Worm (Caenorhabditis elegans) whole organism, L4/young adult: Measurements from ENCODE around the gene T25D10.1.

Source experiments
- W03F9.2 ChIP-seq: fragments of 150-350 bp; optimal IDR thresholded peaks from 2 replicates; lab custom pipeline; 2014; ENCODE audit warnings: missing biosample characterization, missing genetic modification characterization
- dao-5 ChIP-seq: sonication (generic microtip); optimal IDR thresholded peaks from 2 replicates; lab custom pipeline; 2016; ENCODE audit warnings: missing genotype, missing genetic modification characterization, moderate library complexity, missing compliant biosample characterization
- him-1 ChIP-seq: sonication (generic microtip); optimal IDR thresholded peaks from 2 replicates; lab custom pipeline; 2016; ENCODE audit warnings: missing genotype, missing genetic modification reagents, missing genetic modification characterization, missing compliant biosample characterization

The T25D10.1 gene

DNA sequence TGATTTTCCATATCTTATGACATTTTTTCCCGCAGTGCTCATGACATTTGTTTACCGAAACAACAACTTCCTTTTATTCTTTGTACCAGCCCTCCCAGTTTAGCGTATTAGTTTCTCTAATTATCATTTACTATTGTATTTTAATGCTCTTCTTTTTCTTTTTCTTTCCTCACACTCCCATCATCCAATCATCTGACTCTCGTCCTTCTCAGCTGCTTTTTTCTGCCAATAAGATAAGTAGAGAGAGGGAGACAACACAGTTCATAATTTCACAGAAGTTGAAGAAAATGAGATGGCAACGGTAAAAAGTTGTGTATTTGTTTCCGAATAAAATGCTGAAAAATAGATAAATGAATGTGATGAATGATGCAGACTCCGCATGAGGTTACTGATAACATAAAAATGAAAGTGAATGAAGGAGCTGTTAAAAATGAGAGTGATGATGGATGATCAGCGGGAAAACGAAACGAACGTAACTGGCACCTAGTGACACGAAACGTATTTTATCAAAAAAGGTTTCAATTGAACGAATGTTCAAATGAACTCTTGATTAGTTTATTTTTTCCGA is 25.7 kb upstream of the T25D10.1 start:
- no peak for TF ChIP-seq W03F9.2 (tag; lab: Kevin White, UChicago)
- TF ChIP-seq him-1 (tag; lab: Kevin White, UChicago): no peak

DNA sequence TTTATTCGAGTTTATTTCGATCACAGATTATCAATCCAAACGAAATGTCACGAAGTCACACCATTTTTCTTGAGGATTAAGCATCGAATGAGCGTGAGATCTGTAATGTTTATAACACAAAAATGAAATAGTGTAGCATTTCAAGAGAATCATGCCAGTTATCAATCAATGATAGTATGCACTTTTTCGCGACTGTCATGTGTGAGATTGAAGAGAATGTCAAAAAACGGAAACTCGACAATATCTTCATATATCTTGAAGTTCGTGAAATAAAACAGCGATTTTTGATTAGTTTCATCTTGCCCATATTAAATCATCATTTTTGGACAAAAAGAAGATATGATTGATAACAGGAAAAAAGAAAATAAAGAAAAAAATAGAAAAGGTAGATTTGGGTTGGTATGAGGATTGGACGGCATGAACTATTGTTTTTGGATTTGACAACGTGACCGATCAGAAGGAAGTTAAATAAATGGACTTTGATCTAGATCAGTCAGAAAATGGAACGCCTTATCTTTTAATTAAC is 24.1 kb upstream of the T25D10.1 start:
- TF ChIP-seq W03F9.2 (tag; lab: Kevin White, UChicago) (no peak), him-1 (tag; lab: Kevin White, UChicago) (no peak), dao-5 (tag; lab: Kevin White, UChicago) (no peak)

DNA sequence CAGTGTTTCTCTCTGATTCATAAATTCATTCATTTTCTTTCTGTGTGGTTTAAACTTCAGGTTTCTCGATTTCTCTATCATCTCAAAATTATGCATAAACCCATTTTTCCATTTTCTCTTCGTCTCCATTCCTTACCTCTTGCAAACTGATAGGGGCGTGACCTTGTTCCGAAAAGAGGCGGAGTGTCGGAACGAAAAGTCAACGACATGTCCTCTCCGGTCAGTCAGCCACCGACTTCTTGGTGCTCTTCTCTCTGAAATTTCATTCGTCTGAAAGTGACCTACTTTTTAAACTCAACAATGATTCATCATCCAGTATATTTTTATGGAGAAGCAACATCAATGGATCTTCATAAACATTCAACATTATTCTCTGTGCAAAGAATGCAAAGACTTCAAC is 22.3 kb upstream of the T25D10.1 start, which contains the start of gene F58F12.12:
F58F12.12 (plus strand) TSS at position 301 of the 400 bp plus-strand sequence.
- TF ChIP-seq W03F9.2 (tag; lab: Kevin White, UChicago) (no peak), dao-5 (tag; lab: Kevin White, UChicago) (no peak), him-1 (tag; lab: Kevin White, UChicago) (no peak)

DNA sequence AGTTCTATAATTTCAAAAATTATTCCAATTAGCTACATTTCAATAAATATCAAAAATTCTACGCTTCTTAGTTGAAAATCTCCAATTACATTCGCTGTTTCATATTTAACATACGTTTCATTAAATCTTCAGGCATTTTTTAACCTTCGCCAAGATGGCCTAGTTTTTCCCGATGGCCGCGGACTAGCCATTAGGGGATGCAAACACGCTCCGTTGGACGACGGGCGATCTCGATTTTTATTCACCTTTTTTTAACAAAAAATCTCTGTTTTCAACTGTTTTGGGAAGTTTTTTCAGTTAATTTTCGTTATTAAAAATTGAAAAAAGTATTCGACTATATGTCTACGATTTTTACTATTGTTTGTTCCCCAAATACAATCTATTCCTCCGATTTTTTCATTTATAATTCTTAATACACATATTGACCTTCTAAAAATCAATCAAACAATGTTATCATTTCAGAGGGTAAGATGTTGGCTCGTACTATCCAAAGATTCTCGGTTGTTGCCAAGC is 20.0 kb upstream of the T25D10.1 start, which contains the start of gene F58F12.1:
F58F12.1 (plus strand) TSS at position 463 of the 513 bp plus-strand sequence.
- TF ChIP-seq W03F9.2 (tag; lab: Kevin White, UChicago): peak; percentile 83
- TF ChIP-seq dao-5 (tag; lab: Kevin White, UChicago): no peak
- peak; percentile 30 for TF ChIP-seq him-1 (tag; lab: Kevin White, UChicago)

DNA sequence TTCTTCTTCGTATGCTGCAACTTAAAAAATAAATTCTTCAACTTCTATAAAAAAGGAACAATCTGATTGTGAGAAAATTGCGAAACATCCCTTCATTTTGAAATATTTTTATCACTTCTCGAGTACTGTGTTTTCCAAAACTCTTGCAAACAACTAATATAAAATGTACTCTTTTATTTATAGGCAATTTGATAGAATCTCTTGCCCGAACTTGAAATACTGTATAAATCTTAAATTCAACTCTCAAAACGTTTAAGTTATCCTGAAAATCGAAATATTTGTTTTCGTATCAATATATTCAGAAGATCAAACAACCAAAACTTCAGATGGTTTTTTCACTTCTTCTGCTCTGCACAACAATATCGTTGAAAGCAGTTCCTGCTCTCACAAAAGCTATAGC is 16.7 kb upstream of the T25D10.1 start, which contains the start of gene F58F12.4:
F58F12.4 (plus strand) TSS at position 301 of the 400 bp plus-strand sequence.
- TF ChIP-seq dao-5 (tag; lab: Kevin White, UChicago) (no peak), W03F9.2 (tag; lab: Kevin White, UChicago) (no peak), him-1 (tag; lab: Kevin White, UChicago) (no peak)

DNA sequence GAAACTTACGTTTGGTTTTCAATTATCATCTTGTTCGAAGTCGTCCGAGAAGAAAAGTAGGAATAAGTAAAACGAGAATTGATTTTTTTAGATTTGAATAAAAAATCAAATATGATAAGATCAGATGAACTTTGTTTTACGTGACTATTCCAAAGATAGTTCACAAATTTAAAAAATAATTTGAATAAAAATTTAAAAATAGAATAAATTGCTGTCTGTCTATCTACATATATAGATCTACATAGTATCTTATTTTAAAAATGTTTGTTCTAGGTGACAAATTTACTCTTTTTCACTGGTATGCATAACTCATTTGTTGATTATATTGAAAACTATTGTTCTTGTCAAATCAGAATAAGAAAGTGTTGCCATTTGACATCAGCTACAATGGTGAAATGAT is 15.3 kb upstream of the T25D10.1 start, which contains the start of gene F58F12.2:
F58F12.2 (minus strand) TSS at position 101 of the 400 bp plus-strand sequence.
- TF ChIP-seq W03F9.2 (tag; lab: Kevin White, UChicago) (no peak), him-1 (tag; lab: Kevin White, UChicago) (no peak), dao-5 (tag; lab: Kevin White, UChicago) (no peak)

DNA sequence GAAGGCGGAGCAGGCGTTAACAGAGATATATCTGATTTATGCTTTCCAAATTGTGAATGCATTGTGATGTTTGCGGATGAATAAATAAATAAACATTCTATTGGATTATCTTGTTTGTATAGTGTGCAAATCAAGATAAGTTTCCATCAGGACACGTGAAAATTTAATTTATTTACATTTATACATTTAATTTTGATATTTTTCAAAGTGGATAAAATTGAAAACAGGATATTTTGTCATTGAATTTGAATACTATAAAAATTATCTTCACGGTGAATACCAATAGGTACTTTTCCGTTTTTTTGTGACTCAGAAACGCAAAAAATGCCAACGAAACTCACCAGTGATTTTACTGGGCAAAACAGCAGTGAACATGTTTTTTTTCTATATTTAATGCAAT is 12.0 kb upstream of the T25D10.1 start, which contains the start of gene F58F12.3:
F58F12.3 (minus strand) TSS at position 101 of the 400 bp plus-strand sequence.
- no peak for TF ChIP-seq W03F9.2 (tag; lab: Kevin White, UChicago)
- TF ChIP-seq him-1 (tag; lab: Kevin White, UChicago): no peak
- TF ChIP-seq dao-5 (tag; lab: Kevin White, UChicago): no peak

DNA sequence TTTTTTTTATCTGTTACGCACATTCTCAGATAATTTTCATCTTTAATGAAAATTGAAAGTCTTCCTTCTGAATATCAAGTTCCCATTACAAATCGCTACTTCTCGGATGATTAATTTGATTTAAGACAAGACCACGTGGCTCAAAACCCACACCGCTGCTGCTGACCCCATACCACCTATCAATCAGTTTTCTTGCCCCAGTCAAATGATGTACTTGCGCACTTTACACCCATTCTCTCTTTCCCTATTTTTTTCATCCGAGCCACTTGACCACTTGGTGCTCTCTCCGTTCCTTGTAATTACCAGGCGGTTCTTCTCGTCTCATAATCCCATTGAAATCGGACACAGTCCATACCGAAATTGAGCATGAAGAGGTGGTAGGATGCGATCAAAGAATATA is 9.2 kb upstream of the T25D10.1 start:
- TF ChIP-seq W03F9.2 (tag; lab: Kevin White, UChicago) (no peak), him-1 (tag; lab: Kevin White, UChicago) (no peak), dao-5 (tag; lab: Kevin White, UChicago) (no peak)

DNA sequence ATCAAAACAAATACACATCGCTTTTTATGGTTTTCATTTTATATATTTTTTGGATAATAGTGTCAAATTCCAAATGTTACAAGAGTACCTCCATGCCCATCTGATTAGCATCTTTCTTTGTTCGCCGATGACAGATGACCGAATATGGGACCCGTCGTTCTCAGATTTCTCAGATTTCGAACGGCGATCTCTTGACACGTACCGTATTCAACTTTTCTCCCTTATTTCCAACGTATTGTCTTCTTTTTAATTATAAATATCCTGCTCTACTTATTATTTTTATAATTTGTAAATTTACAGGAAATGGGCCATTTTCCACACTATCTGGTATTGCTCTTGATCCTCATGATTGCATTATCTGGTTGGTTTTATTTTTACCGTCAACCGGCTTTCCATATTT is 4.8 kb upstream of the T25D10.1 start, which contains the start of gene zig-10:
zig-10 (plus strand) TSS at position 301 of the 400 bp plus-strand sequence.
- TF ChIP-seq him-1 (tag; lab: Kevin White, UChicago): no peak
- no peak for TF ChIP-seq W03F9.2 (tag; lab: Kevin White, UChicago)
- no peak for TF ChIP-seq dao-5 (tag; lab: Kevin White, UChicago)

DNA sequence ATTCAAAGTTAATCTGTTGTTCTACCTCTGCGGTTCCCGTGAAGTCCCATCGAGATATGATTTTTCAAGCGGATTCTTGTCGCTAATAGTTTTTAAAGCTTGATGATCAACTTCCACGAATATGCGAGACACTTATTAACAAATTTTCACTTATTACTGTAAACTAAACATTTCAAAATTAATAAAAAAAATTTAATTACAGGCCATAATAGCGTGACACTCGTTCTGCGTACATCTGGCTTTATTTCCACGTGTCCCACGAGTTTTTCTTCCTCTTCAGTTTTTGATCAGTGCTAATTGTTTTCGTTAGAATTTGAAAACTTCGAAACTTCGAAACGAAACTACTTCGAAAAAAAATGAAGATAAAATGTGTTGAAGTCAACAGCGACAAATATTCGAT is 1.6 kb upstream of the T25D10.1 start, which contains the start of gene btb-2:
btb-2 (plus strand) TSS at position 301 of the 400 bp plus-strand sequence.
- TF ChIP-seq dao-5 (tag; lab: Kevin White, UChicago) (no peak), W03F9.2 (tag; lab: Kevin White, UChicago) (no peak), him-1 (tag; lab: Kevin White, UChicago) (no peak)

DNA sequence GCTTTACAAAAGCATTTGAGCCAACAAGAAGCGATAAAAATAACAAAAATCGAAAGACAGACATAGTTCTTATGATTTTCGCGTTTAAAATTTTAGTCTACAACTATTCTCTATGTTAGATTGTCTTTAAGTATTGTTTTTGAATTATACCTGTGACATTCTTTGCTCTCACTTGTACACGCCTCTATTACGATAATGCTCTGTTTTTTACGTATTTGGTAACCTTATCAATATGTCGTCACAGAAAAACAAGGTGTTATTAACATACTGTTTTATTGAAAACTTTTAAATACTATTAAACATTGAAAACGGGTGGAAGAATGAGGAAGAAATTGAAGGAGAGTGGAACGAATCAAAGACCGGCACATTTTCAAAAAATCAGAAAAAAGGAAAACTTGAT is 4.1 kb downstream of the T25D10.1 start, which contains the start of gene spp-11:
spp-11 (minus strand) TSS at position 101 of the 400 bp plus-strand sequence.
- TF ChIP-seq dao-5 (tag; lab: Kevin White, UChicago) (no peak), W03F9.2 (tag; lab: Kevin White, UChicago) (no peak), him-1 (tag; lab: Kevin White, UChicago) (no peak)

DNA sequence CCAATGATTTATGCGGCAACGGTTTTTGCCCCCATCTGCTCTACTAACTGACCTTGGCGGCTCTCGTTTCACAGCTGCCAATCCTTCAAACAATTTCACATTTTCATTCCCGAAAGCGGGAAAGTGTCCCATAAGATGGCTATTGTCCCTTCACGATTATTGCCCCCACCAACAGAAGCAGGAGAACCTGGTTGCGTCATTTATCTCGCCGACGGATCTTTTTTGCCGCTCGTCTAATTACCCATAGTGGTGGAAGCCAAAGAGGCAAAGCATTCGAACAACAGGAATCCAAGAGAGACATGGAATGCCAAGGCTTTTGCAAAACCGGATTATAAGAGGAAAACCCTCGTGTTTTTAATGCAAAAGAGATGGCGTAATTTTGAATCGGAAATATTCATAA is 5.9 kb downstream of the T25D10.1 start:
- TF ChIP-seq him-1 (tag; lab: Kevin White, UChicago) (no peak), dao-5 (tag; lab: Kevin White, UChicago) (no peak), W03F9.2 (tag; lab: Kevin White, UChicago) (no peak)

DNA sequence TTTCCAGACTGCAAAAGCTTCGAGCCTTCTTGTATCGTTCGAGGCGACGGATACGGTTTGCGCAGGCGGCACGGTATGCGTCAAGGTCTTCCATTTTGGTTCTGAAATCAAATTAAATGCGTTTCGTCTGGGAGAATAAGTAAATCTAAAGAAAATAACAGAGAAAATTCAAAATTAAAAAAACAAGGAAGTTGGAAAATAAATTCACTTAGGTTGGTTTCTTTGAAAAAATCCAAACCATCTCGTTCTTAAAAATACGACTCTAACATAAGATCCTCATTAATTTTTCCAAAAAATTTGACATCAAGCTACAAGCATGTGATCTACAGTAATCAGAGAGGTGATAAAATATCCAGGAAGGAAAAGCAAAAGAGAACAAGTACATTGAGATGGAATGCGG is 7.0 kb downstream of the T25D10.1 start, which contains the start of gene T25D10.4:
T25D10.4 (minus strand) TSS at position 101 of the 400 bp plus-strand sequence.
- TF ChIP-seq W03F9.2 (tag; lab: Kevin White, UChicago) (no peak), him-1 (tag; lab: Kevin White, UChicago) (no peak), dao-5 (tag; lab: Kevin White, UChicago) (no peak)
